Fruit fly (Drosophila melanogaster) whole organism, embryonic: ENCODE data around the gene CG7054.

Experiments used
- Asciz ChIP-seq: fragments of 200-800 bp; sonication (Bioruptor generic); optimal IDR thresholded peaks from 2 replicates; lab custom pipeline; 2017; ENCODE audit warnings: missing biosample characterization, mild to moderate bottlenecking, missing genetic modification characterization, missing genetic modification reagents
- Blimp-1 ChIP-seq: fragments of 200-800 bp; sonication (Bioruptor generic); optimal IDR thresholded peaks from 3 replicates; lab custom pipeline; 2018; ENCODE audit warnings: missing biosample characterization, missing genetic modification characterization, mild to moderate bottlenecking, moderate library complexity, missing genetic modification reagents
- CG11560 ChIP-seq: fragments of 200-800 bp; sonication (Bioruptor generic); IDR thresholded peaks from 3 replicates; pipeline ENCODE4 v1.3.6; 2022; ENCODE audit warnings: missing biosample characterization, missing genetic modification characterization
- CG12299 ChIP-seq: fragments of 200-800 bp; sonication (Bioruptor generic); optimal IDR thresholded peaks from 2 replicates; lab custom pipeline; 2018; ENCODE audit warnings: missing biosample characterization, mild to moderate bottlenecking, missing genetic modification characterization
- CG1233 ChIP-seq: fragments of 200-800 bp; sonication (Bioruptor generic); optimal IDR thresholded peaks from 4 replicates; lab custom pipeline; 2018; ENCODE audit warnings: missing biosample characterization, mild to moderate bottlenecking, missing genetic modification characterization
- CG12744 ChIP-seq: fragments of 200-800 bp; sonication (Bioruptor generic); optimal IDR thresholded peaks from 2 replicates; lab custom pipeline; 2016; ENCODE audit warnings: missing biosample characterization, missing genetic modification characterization
- CG17361 ChIP-seq: fragments of 200-800 bp; sonication (Bioruptor generic); IDR thresholded peaks from 3 replicates; pipeline ENCODE4 v1.3.6; 2022; ENCODE audit warnings: missing biosample characterization, missing genetic modification characterization
- CG17829 ChIP-seq: fragments of 200-800 bp; optimal IDR thresholded peaks from 2 replicates; lab custom pipeline; 2019; ENCODE audit warnings: missing biosample characterization, mild to moderate bottlenecking, missing genetic modification characterization, moderate library complexity
- CG18619 ChIP-seq: fragments of 200-800 bp; sonication (Bioruptor generic); optimal IDR thresholded peaks from 3 replicates; lab custom pipeline; 2017; ENCODE audit warnings: missing biosample characterization, mild to moderate bottlenecking, missing genetic modification characterization
- CG31224 ChIP-seq: fragments of 200-800 bp; sonication (Bioruptor generic); IDR thresholded peaks from 2 replicates; pipeline ENCODE4 v1.3.6; 2022; ENCODE audit warnings: missing biosample characterization, missing genetic modification characterization
- CG3838 ChIP-seq: fragments of 200-800 bp; sonication (Bioruptor generic); optimal IDR thresholded peaks from 3 replicates; lab custom pipeline; 2016; ENCODE audit warnings: missing biosample characterization, missing genetic modification characterization
- CG4328 ChIP-seq: fragments of 200-800 bp; sonication (Bioruptor generic); optimal IDR thresholded peaks from 3 replicates; lab custom pipeline; 2017; ENCODE audit warnings: missing biosample characterization, missing genetic modification reagents, missing genetic modification characterization
- CG4854 ChIP-seq: fragments of 200-800 bp; sonication (Bioruptor generic); optimal IDR thresholded peaks from 2 replicates; lab custom pipeline; 2016; ENCODE audit warnings: missing biosample characterization, missing genetic modification characterization, inconsistent platforms
- CG5245 ChIP-seq: fragments of 200-800 bp; sonication (Bioruptor generic); optimal IDR thresholded peaks from 3 replicates; lab custom pipeline; 2016; ENCODE audit warnings: missing biosample characterization, missing genetic modification characterization
- CG6689 ChIP-seq: fragments of 200-800 bp; sonication (Bioruptor generic); IDR thresholded peaks from 2 replicates; pipeline ENCODE4 v1.3.6; 2022; ENCODE audit warnings: missing biosample characterization, missing genetic modification characterization
- CG8281 ChIP-seq: fragments of 200-800 bp; sonication (Bioruptor generic); optimal IDR thresholded peaks from 2 replicates; lab custom pipeline; 2018; ENCODE audit warnings: missing biosample characterization, mild to moderate bottlenecking, missing genetic modification characterization, moderate library complexity
- CG8359 ChIP-seq: fragments of 200-800 bp; sonication (Bioruptor generic); optimal IDR thresholded peaks from 2 replicates; lab custom pipeline; 2017; ENCODE audit warnings: missing biosample characterization, mild to moderate bottlenecking, missing genetic modification characterization, borderline replicate concordance
- CHES-1-like ChIP-seq: fragments of 200-800 bp; sonication (Bioruptor generic); optimal IDR thresholded peaks from 2 replicates; lab custom pipeline; 2016; ENCODE audit warnings: missing biosample characterization, missing genetic modification characterization
- Chrac-16 ChIP-seq: fragments of 200-800 bp; sonication (Bioruptor generic); optimal IDR thresholded peaks from 3 replicates; lab custom pipeline; 2016; ENCODE audit warnings: missing biosample characterization, missing genetic modification characterization
- CkIIα-i1 ChIP-seq: fragments of 200-800 bp; sonication (Bioruptor generic); IDR thresholded peaks from 2 replicates; pipeline ENCODE4 v1.3.6; 2022; ENCODE audit warnings: missing biosample characterization, missing genetic modification characterization
- CoRest ChIP-seq: fragments of 200-800 bp; sonication (Bioruptor generic); optimal IDR thresholded peaks from 3 replicates; lab custom pipeline; 2018; ENCODE audit warnings: missing biosample characterization, mild to moderate bottlenecking, missing genetic modification characterization, moderate library complexity
- Dek ChIP-seq: fragments of 200-800 bp; sonication (Bioruptor generic); optimal IDR thresholded peaks from 3 replicates; lab custom pipeline; 2019; ENCODE audit warnings: missing biosample characterization, mild to moderate bottlenecking, missing genetic modification characterization, moderate library complexity
- HmgZ ChIP-seq: fragments of 200-800 bp; sonication (Bioruptor generic); optimal IDR thresholded peaks from 2 replicates; lab custom pipeline; 2018; ENCODE audit warnings: missing biosample characterization, mild to moderate bottlenecking, missing genetic modification characterization
- MBD-R2 ChIP-seq: fragments of 200-800 bp; sonication (Bioruptor generic); IDR thresholded peaks from 2 replicates; pipeline ENCODE4 v1.3.6; 2022; ENCODE audit warnings: missing biosample characterization, missing genetic modification characterization
- NC2β ChIP-seq: fragments of 200-800 bp; sonication (Bioruptor generic); optimal IDR thresholded peaks from 2 replicates; lab custom pipeline; 2016; ENCODE audit warnings: missing biosample characterization, missing genetic modification characterization
- Sin3A ChIP-seq: fragments of >200 bp; optimal IDR thresholded peaks from 2 replicates; lab custom pipeline; 2018
- Spps ChIP-seq: fragments of 200-800 bp; sonication (Bioruptor generic); optimal IDR thresholded peaks from 2 replicates; lab custom pipeline; 2018; ENCODE audit warnings: missing biosample characterization, mild to moderate bottlenecking, missing genetic modification characterization
- Sry-δ ChIP-seq: fragments of 200-800 bp; sonication (Bioruptor generic); optimal IDR thresholded peaks from 2 replicates; lab custom pipeline; 2016; ENCODE audit warnings: missing biosample characterization, missing genetic modification characterization
- amos ChIP-seq: fragments of 200-800 bp; sonication (Bioruptor generic); IDR thresholded peaks from 2 replicates; pipeline ENCODE4 v1.3.6; 2022; ENCODE audit warnings: missing biosample characterization, missing genetic modification characterization; ENCODE audit not compliant: partially characterized antibody
- ara ChIP-seq: fragments of 200-800 bp; sonication (Bioruptor generic); IDR thresholded peaks from 2 replicates; pipeline ENCODE4 v1.3.6; 2022; ENCODE audit warnings: missing biosample characterization, missing genetic modification characterization
- ash1 ChIP-seq: fragments of 200-800 bp; sonication (Bioruptor generic); optimal IDR thresholded peaks from 2 replicates; lab custom pipeline; 2018; ENCODE audit warnings: missing biosample characterization, mild to moderate bottlenecking, missing genetic modification characterization
- az2 ChIP-seq: fragments of 200-800 bp; sonication (Bioruptor generic); optimal IDR thresholded peaks from 3 replicates; lab custom pipeline; 2016; ENCODE audit warnings: missing biosample characterization, missing genetic modification characterization
- caup ChIP-seq: fragments of 200-800 bp; sonication (Bioruptor generic); optimal IDR thresholded peaks from 3 replicates; lab custom pipeline; 2017; ENCODE audit warnings: missing biosample characterization, mild to moderate bottlenecking, missing genetic modification characterization, moderate library complexity; ENCODE audit not compliant: severe bottlenecking
- cwo ChIP-seq: fragments of 200-800 bp; sonication (Bioruptor generic); optimal IDR thresholded peaks from 3 replicates; lab custom pipeline; 2017; ENCODE audit warnings: missing biosample characterization, missing genetic modification characterization, mild to moderate bottlenecking, moderate library complexity, missing genetic modification reagents
- exex ChIP-seq: fragments of 200-800 bp; sonication (Bioruptor generic); optimal IDR thresholded peaks from 4 replicates; lab custom pipeline; 2018; ENCODE audit warnings: missing biosample characterization, mild to moderate bottlenecking, missing genetic modification characterization, moderate library complexity
- mld ChIP-seq: fragments of 200-800 bp; sonication (Bioruptor generic); IDR thresholded peaks from 3 replicates; pipeline ENCODE4 v1.3.6; 2022; ENCODE audit warnings: missing biosample characterization, missing genetic modification characterization; ENCODE audit not compliant: partially characterized antibody
- nom ChIP-seq: fragments of 200-800 bp; sonication (Bioruptor generic); optimal IDR thresholded peaks from 2 replicates; lab custom pipeline; 2017; ENCODE audit warnings: missing biosample characterization, missing genetic modification characterization, mild to moderate bottlenecking, moderate library complexity, missing genetic modification reagents
- pros ChIP-seq: fragments of 200-800 bp; sonication (Bioruptor generic); optimal IDR thresholded peaks from 3 replicates; lab custom pipeline; 2019; ENCODE audit warnings: missing biosample characterization, mild to moderate bottlenecking, missing genetic modification characterization, moderate library complexity
- psq ChIP-seq: fragments of 200-800 bp; sonication (Bioruptor generic); optimal IDR thresholded peaks from 2 replicates; lab custom pipeline; 2017; ENCODE audit warnings: missing biosample characterization, missing genetic modification characterization
- sc ChIP-seq, 3 experiments: fragments of >200 bp in 2 of 3; fragments of 200-800 bp in 1 of 3; sonication (Bioruptor generic) in 1 of 3; optimal IDR thresholded peaks; 2 replicates in 2 of 3; 3 replicates in 1 of 3; lab custom pipeline; 2017; ENCODE audit warnings: mild to moderate bottlenecking in 1 of 3, missing biosample characterization in 1 of 3, missing genetic modification characterization in 1 of 3, missing genetic modification reagents in 1 of 3
- sens-2 ChIP-seq: fragments of 200-800 bp; sonication (Bioruptor generic); IDR thresholded peaks from 2 replicates; pipeline ENCODE4 v1.3.6; 2022; ENCODE audit warnings: missing biosample characterization, missing genetic modification characterization
- slp2 ChIP-seq: fragments of 200-800 bp; sonication (Bioruptor generic); optimal IDR thresholded peaks from 2 replicates; lab custom pipeline; 2016; ENCODE audit warnings: missing biosample characterization, missing genetic modification characterization
- sqz ChIP-seq: fragments of 200-800 bp; sonication (Bioruptor generic); optimal IDR thresholded peaks from 3 replicates; lab custom pipeline; 2018; ENCODE audit warnings: missing biosample characterization, mild to moderate bottlenecking, missing genetic modification characterization
- stc ChIP-seq: fragments of 200-800 bp; sonication (Bioruptor generic); IDR thresholded peaks from 2 replicates; pipeline ENCODE4 v1.3.6; 2022; ENCODE audit warnings: missing biosample characterization, missing genetic modification characterization
- sug ChIP-seq: fragments of 200-800 bp; optimal IDR thresholded peaks from 2 replicates; lab custom pipeline; 2019; ENCODE audit warnings: missing biosample characterization, mild to moderate bottlenecking, missing genetic modification characterization, moderate library complexity
- tap ChIP-seq: fragments of 200-800 bp; optimal IDR thresholded peaks from 3 replicates; lab custom pipeline; 2019; ENCODE audit warnings: missing biosample characterization, mild to moderate bottlenecking, missing genetic modification characterization, moderate library complexity
- tio ChIP-seq: fragments of 200-800 bp; sonication (Bioruptor generic); optimal IDR thresholded peaks from 2 replicates; lab custom pipeline; 2017; ENCODE audit warnings: missing biosample characterization, missing genetic modification characterization, inconsistent platforms
- tna ChIP-seq: fragments of 200-800 bp; sonication (Bioruptor generic); IDR thresholded peaks from 2 replicates; pipeline ENCODE4 v1.3.6; 2022; ENCODE audit warnings: missing biosample characterization, missing genetic modification characterization; ENCODE audit not compliant: partially characterized antibody
- usp ChIP-seq: fragments of >200 bp; optimal IDR thresholded peaks from 2 replicates; lab custom pipeline; 2017; ENCODE audit warnings: missing biosample characterization, missing genetic modification characterization
- vvl ChIP-seq: fragments of 200-800 bp; sonication (Bioruptor generic); IDR thresholded peaks from 2 replicates; pipeline ENCODE4 v1.3.6; 2022; ENCODE audit warnings: missing biosample characterization, missing genetic modification characterization

Gene CG7054

DNA sequence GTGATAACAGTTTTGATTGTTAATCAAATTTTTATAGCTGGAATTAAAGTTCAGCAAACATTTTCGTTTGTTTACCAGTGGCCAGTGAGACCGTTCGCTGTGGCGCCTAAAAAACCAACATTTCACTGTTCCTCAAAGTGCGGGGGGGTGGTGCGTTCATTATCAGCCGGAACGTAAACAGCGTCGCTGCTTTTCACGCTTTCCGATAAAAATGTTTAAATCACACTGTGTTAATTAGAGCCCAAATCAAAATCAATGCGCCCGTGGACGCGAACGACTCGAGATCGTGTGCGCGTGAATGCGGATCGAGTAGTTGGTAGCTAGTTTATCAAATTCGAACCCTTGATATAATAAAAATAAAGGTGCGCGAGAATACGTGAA lies 16.9 kb upstream of the CG7054 start, which contains the start of gene CG34376 (continued):
- TF ChIP-seq Asciz: peak; percentile 35
- peak; percentile 42 for TF ChIP-seq sqz
- no peak for TF ChIP-seq tap (tag; lab: Kevin White, UChicago)
- TF ChIP-seq CG11560 (tag; lab: Robert Waterston, UW): peak; percentile 17; the same call in 1 of the 3 replicates
- peak; percentile 30 for TF ChIP-seq Sry-δ (GFP tag; lab: Kevin White, UChicago)
- TF ChIP-seq CHES-1-like (GFP tag; lab: Kevin White, UChicago): peak; percentile 26
- no peak for TF ChIP-seq CG12299
- no peak for TF ChIP-seq CkIIα-i1
- no peak for TF ChIP-seq CG5245
- no peak for TF ChIP-seq NC2β
- peak; percentile 85 for TF ChIP-seq psq (GFP tag; lab: Kevin White, UChicago)
- TF ChIP-seq CG4328 (GFP tag; lab: Kevin White, UChicago): no peak
- peak; percentile 14 for TF ChIP-seq CG3838
- no peak; the same call in 1 of the 2 replicates for TF ChIP-seq vvl (GFP tag; lab: Robert Waterston, UW)
- 0 out of 2 replicates have a peak, but pooled peaks have one; percentile 15 for TF ChIP-seq CG6689 (GFP tag; lab: Robert Waterston, UW)
- peak; percentile 41 for TF ChIP-seq caup
- no peak for TF ChIP-seq CG4854 (GFP tag; lab: Kevin White, UChicago)
- TF ChIP-seq Dek (tag; lab: Kevin White, UChicago): peak; percentile 63
- TF ChIP-seq CG17829 (tag; lab: Kevin White, UChicago): peak; percentile 30
- TF ChIP-seq CG8281 (tag; lab: Kevin White, UChicago): no peak
- TF ChIP-seq pros (GFP tag; lab: Kevin White, UChicago): no peak
- no peak for TF ChIP-seq nom
- TF ChIP-seq amos (GFP tag; lab: Robert Waterston, UW): peak; percentile 36; the same call in 1 of the 2 replicates
- TF ChIP-seq Spps (tag; lab: Kevin White, UChicago): no peak
- peak; percentile 22 for TF ChIP-seq slp2 (GFP tag; lab: Kevin White, UChicago)
- TF ChIP-seq stc (GFP tag; lab: Robert Waterston, UW): peak; percentile 23; the same call in 1 of the 2 replicates
- TF ChIP-seq CG17361 (GFP tag; lab: Robert Waterston, UW): peak; percentile 68; the same call in 1 of the 3 replicates
- TF ChIP-seq CG8359 (GFP tag; lab: Kevin White, UChicago): no peak
- TF ChIP-seq ara (GFP tag; lab: Robert Waterston, UW): peak; percentile 51
- peak; percentile 39 for TF ChIP-seq HmgZ (tag; lab: Kevin White, UChicago)
- TF ChIP-seq Chrac-16 (GFP tag; lab: Kevin White, UChicago): no peak
- peak; percentile 32 for TF ChIP-seq Sin3A (lab: Kevin White, UChicago)
- TF ChIP-seq CG31224 (GFP tag; lab: Robert Waterston, UW): peak; percentile 5; the same call in 1 of the 2 replicates
- no peak for TF ChIP-seq sc (optimal IDR thresholded peaks at IDR 0.05; lab: Kevin White, UChicago)
- no peak for TF ChIP-seq sc (GFP tag; optimal IDR thresholded peaks at IDR 0.05; lab: Kevin White, UChicago)
- TF ChIP-seq exex (tag; lab: Kevin White, UChicago): peak; percentile 72
- TF ChIP-seq tna (GFP tag; lab: Robert Waterston, UW): no peak; the same call in 1 of the 2 replicates
- TF ChIP-seq cwo (GFP tag; lab: Kevin White, UChicago): no peak
- peak; percentile 62 for TF ChIP-seq CoRest (tag; lab: Kevin White, UChicago)
- TF ChIP-seq ash1 (GFP tag; lab: Kevin White, UChicago): peak; percentile 72
- no peak for TF ChIP-seq mld (GFP tag; lab: Robert Waterston, UW)
- peak; percentile 5 for TF ChIP-seq az2 (GFP tag; lab: Kevin White, UChicago)
- TF ChIP-seq CG12744: no peak
- TF ChIP-seq CG18619: no peak
- peak; percentile 10 for TF ChIP-seq CG1233 (GFP tag; lab: Kevin White, UChicago)
- peak; percentile 61 for TF ChIP-seq sug
- no peak for TF ChIP-seq usp (GFP tag; lab: Kevin White, UChicago)
- peak; percentile 65 for TF ChIP-seq MBD-R2
- TF ChIP-seq sens-2: peak; percentile 88
- no peak for TF ChIP-seq Blimp-1
- TF ChIP-seq tio (GFP tag; lab: Kevin White, UChicago): no peak
